Worm (Caenorhabditis elegans) whole organism, L4/young adult: Measurements from ENCODE around the gene Y54G2A.40.

Experiments
- W03F9.2 ChIP-seq: fragments of 150-350 bp; optimal IDR thresholded peaks from 2 replicates; lab custom pipeline; 2014; ENCODE audit warnings: missing biosample characterization, missing genetic modification characterization
- dao-5 ChIP-seq: sonication (generic microtip); optimal IDR thresholded peaks from 2 replicates; lab custom pipeline; 2016; ENCODE audit warnings: missing genotype, missing genetic modification characterization, moderate library complexity, missing compliant biosample characterization
- him-1 ChIP-seq: sonication (generic microtip); optimal IDR thresholded peaks from 2 replicates; lab custom pipeline; 2016; ENCODE audit warnings: missing genotype, missing genetic modification reagents, missing genetic modification characterization, missing compliant biosample characterization

The Y54G2A.40 gene

DNA sequence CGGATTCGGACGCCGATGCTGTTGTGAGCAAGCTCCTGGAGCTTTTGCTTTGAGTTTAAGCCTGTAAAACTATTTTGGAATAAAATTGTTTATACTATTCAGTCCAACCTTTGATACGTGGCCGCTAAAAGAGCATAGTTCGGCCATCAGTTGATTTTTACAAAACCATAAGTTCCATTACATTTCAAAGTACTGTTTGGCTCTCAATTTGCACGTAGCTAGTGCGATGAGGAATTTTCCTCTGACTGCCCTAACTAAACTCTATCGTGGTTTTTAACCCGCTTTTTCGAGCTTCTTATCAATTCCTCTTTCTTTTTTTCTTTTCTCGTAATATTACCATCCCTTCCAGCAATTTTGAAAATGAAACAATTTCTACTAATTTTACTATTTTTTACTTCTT is 22.8 kb upstream of the Y54G2A.40 start, which contains the start of gene clec-80:
TSS of gene clec-80 (plus strand) at position 301 of the 400 bp plus-strand sequence.
- TF ChIP-seq dao-5 (tag; lab: Kevin White, UChicago) (no peak), him-1 (no peak), W03F9.2 (tag; lab: Kevin White, UChicago) (no peak)

- no peak for TF ChIP-seq W03F9.2 (tag; lab: Kevin White, UChicago)
- no peak for TF ChIP-seq dao-5 (tag; lab: Kevin White, UChicago)
- TF ChIP-seq him-1: no peak
Measured at ce11 chrIV:2825460-2826103, 20.7 kb upstream of the Y54G2A.40 start.

DNA sequence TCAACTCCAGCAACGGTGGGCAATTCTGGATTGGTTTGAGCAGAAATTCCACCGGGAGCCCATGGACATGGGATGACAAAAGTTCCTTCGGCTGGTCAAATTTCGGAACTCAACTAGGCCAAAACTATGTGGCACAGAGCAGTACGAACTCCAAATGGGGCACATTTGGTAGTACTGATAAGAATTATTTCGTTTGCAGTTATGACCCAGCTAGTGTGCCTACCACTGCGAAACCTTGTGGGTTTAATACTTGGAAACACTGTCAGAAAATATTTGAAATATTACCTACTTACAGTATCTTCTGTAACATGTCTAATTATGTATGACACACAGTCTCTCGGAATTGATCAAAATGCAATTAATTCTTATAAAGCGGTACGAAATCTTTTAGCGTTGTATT is 19.9 kb upstream of the Y54G2A.40 start:
- TF ChIP-seq dao-5 (tag; lab: Kevin White, UChicago) (no peak), W03F9.2 (tag; lab: Kevin White, UChicago) (no peak), him-1 (no peak)

ce11 chrIV:2832587-2832986 is 13.7 kb upstream of the Y54G2A.40 start, which contains the start of the genes Y54G2A.48 and pudl-1:
TSS of gene Y54G2A.48 (minus strand) at chrIV:2832687.
TSS of gene pudl-1 (plus strand) at chrIV:2832906.
- TF ChIP-seq W03F9.2 (tag; lab: Kevin White, UChicago): no peak
- TF ChIP-seq him-1: no peak
- TF ChIP-seq dao-5 (tag; lab: Kevin White, UChicago): no peak

- TF ChIP-seq dao-5 (tag; lab: Kevin White, UChicago) (no peak), him-1 (no peak), W03F9.2 (tag; lab: Kevin White, UChicago) (no peak)
Measured at ce11 chrIV:2834516-2834915, 11.8 kb upstream of the Y54G2A.40 start, which contains the start of gene pudl-2. TSS of gene pudl-2 (plus strand) at chrIV:2834816.

DNA sequence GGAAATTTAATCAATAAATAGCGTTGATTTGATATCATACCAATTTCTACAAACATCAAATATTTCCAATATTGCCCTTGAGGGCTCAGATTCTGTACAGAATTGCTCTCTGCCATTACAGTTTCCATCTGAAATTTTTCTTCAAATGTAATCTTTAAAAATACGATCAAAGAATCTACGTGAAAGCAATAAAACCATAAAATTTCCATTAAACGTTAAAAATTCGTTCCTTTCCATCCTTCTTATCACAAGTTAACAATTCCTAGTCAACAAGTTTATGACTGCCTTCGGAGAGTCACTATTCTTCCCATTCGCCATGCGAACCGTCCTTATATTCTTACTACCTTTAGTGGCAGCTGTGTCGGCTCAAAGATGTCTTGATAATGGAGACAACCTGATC is 10.9 kb upstream of the Y54G2A.40 start, which contains the start of gene clec-82:
TSS of gene clec-82 (plus strand) at position 301 of the 400 bp plus-strand sequence.
- no peak for TF ChIP-seq dao-5 (tag; lab: Kevin White, UChicago)
- no peak for TF ChIP-seq W03F9.2 (tag; lab: Kevin White, UChicago)

ce11 chrIV:2838308-2838707 is 8.0 kb upstream of the Y54G2A.40 start, which contains the start of gene Y54G2A.7:
TSS of gene Y54G2A.7 (plus strand) at chrIV:2838608.
- TF ChIP-seq W03F9.2 (tag; lab: Kevin White, UChicago) (no peak), him-1 (no peak), dao-5 (tag; lab: Kevin White, UChicago) (no peak)

- no peak for TF ChIP-seq him-1
- TF ChIP-seq W03F9.2 (tag; lab: Kevin White, UChicago): no peak
- no peak for TF ChIP-seq dao-5 (tag; lab: Kevin White, UChicago)
Measured at ce11 chrIV:2841260-2841659, 5.0 kb upstream of the Y54G2A.40 start, which contains the start of gene clec-83. TSS of gene clec-83 (minus strand) at chrIV:2841472.

DNA sequence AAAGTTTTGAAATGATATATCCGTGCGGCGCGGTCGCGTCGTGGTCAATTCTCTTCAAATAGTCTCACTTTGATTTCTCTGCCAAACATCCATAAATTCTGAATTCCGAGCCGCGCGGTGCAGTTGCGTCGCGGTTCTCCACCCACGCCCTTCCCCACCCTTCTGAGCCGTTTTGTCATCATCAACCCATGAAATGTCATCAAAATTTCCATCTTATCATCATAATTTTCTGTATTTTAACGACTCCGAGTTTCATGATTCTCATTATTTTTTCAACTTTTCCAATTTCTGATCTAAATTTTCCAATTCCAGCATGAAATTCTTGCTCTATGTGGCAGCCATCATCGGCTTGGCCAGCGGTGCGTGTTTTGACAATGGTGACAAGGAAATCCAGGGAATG is 4.1 kb upstream of the Y54G2A.40 start, which contains the start of gene clec-84:
TSS of gene clec-84 (plus strand) at position 301 of the 400 bp plus-strand sequence.
- TF ChIP-seq dao-5 (tag; lab: Kevin White, UChicago) (no peak), him-1 (no peak), W03F9.2 (tag; lab: Kevin White, UChicago) (no peak)

DNA sequence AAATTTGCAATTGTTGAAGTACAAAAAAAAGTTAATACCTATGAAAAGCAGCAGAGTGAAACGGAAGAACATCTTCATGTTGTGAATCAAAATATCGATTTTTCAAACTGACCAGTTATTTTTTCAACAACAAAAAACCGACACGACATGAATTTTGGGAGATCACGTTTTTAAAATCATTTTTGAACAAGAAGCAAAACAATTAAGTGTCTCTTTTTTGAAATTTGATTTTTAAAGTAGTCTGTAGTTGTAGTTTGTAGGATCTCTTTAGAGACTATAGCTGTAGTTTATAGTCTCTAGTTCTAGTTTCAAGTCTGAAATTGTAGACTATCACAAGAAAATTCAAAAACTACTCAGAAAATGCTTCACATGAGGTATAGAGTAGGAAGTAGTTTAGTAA is 2.4 kb upstream of the Y54G2A.40 start, which contains the start of gene Y54G2A.15:
TSS of gene Y54G2A.15 (minus strand) at position 101 of the 400 bp plus-strand sequence.
- TF ChIP-seq W03F9.2 (tag; lab: Kevin White, UChicago) (no peak), dao-5 (tag; lab: Kevin White, UChicago) (no peak), him-1 (no peak)

ce11 chrIV:2849269-2849668 is 3.0 kb downstream of the Y54G2A.40 start:
- TF ChIP-seq dao-5 (tag; lab: Kevin White, UChicago): no peak
- no peak for TF ChIP-seq him-1
- no peak for TF ChIP-seq W03F9.2 (tag; lab: Kevin White, UChicago)

ce11 chrIV:2850586-2850985 is 4.3 kb downstream of the Y54G2A.40 start, which contains the start of gene clec-85:
TSS of gene clec-85 (plus strand) at chrIV:2850886.
- TF ChIP-seq W03F9.2 (tag; lab: Kevin White, UChicago) (no peak), dao-5 (tag; lab: Kevin White, UChicago) (no peak), him-1 (no peak)

DNA sequence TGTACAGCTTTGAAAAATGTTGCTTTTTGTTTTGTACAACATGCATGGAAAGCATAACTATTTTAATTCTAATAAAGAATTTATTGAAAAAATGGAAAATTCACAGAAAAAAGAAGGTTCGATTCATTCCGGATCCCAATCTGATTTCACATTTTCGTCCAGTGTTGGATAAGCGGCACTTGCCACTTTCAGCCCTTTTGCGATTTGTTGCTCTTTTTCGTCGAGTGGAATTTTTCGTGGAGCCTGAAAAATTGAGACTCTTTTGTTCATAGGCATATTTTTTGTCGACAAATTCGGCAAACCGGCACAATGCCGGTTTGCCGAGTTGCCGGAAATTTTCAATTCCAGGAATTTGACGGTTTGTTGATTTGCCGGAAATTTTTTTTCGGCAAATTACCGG is 5.3 kb downstream of the Y54G2A.40 start:
- no peak for TF ChIP-seq W03F9.2 (tag; lab: Kevin White, UChicago)
- TF ChIP-seq him-1: no peak
- TF ChIP-seq dao-5 (tag; lab: Kevin White, UChicago): no peak

DNA sequence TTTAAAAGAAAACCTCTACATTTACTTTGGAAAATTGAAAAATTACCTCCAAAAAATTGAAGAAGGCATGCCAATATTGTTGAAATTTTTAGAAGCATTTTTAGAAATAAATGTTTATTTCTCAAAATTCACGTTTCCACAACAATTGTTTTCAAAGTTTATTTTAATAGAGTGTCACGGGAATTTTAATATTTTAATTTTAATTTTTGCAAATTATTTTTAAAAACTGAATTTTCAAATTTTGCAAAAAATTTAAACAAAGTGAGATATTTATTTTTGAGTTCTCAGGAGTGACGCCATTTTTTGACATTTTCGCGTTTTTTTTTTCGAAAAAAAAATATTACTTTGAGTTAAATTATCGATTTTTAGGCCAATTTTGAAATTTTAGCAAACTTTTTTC is 6.9 kb downstream of the Y54G2A.40 start, which contains the start of gene Y54G2A.49:
TSS of gene Y54G2A.49 (minus strand) at position 101 of the 400 bp plus-strand sequence.
- TF ChIP-seq him-1 (no peak), dao-5 (tag; lab: Kevin White, UChicago) (no peak), W03F9.2 (tag; lab: Kevin White, UChicago) (no peak)
